Worm (Caenorhabditis elegans) whole organism, L3 larva: Measurements from ENCODE around the gene B0303.14.

Source experiments
- R02D3.7 ChIP-seq: fragments of 150-350 bp; optimal IDR thresholded peaks from 2 replicates; lab custom pipeline; 2014; ENCODE audit warnings: missing biosample characterization, missing genetic modification characterization
- aly-2 ChIP-seq: fragments of 150-350 bp; optimal IDR thresholded peaks from 2 replicates; lab custom pipeline; 2014; ENCODE audit warnings: missing biosample characterization, missing genetic modification characterization
- ama-1 ChIP-seq: fragments of 150-350 bp; optimal IDR thresholded peaks from 2 replicates; lab custom pipeline; 2018
- ceh-16 ChIP-seq: sonication (generic microtip); optimal IDR thresholded peaks from 2 replicates; lab custom pipeline; 2017; ENCODE audit warnings: missing biosample characterization, missing genetic modification characterization
- ceh-28 ChIP-seq: fragments of 150-350 bp; optimal IDR thresholded peaks from 2 replicates; lab custom pipeline; 2014; ENCODE audit warnings: missing biosample characterization, missing genetic modification reagents, missing genetic modification characterization
- ceh-82 ChIP-seq: fragments of 150-350 bp; optimal IDR thresholded peaks from 2 replicates; lab custom pipeline; 2014; ENCODE audit warnings: missing biosample characterization, missing genetic modification characterization
- ceh-9 ChIP-seq: sonication (generic microtip); optimal IDR thresholded peaks from 2 replicates; lab custom pipeline; 2018; ENCODE audit warnings: missing biosample characterization, missing genetic modification characterization
- egl-5 ChIP-seq: fragments of 150-350 bp; optimal IDR thresholded peaks from 2 replicates; lab custom pipeline; 2017; ENCODE audit warnings: missing biosample characterization, missing genetic modification reagents, missing genetic modification characterization, inconsistent platforms
- elt-1 ChIP-seq: fragments of 150-350 bp; optimal IDR thresholded peaks from 2 replicates; lab custom pipeline; 2014; ENCODE audit warnings: missing biosample characterization, missing genetic modification characterization
- elt-2 ChIP-seq: sonication (generic microtip); optimal IDR thresholded peaks from 2 replicates; lab custom pipeline; 2016; ENCODE audit warnings: missing genetic modification reagents, mild to moderate bottlenecking, missing genetic modification characterization, missing compliant biosample characterization
- elt-3 ChIP-seq, 3 experiments: fragments of 150-350 bp in 1 of 3; sonication (generic microtip) in 2 of 3; optimal IDR thresholded peaks; 2 replicates in 2 of 3; 4 replicates in 1 of 3; lab custom pipeline; 2014 to 2017; ENCODE audit warnings: missing biosample characterization in 3 of 3, missing genetic modification characterization in 3 of 3
- eor-1 ChIP-seq, 2 experiments: fragments of 150-350 bp; optimal IDR thresholded peaks; 2 replicates each; lab custom pipeline; 2014 to 2018; ENCODE audit warnings: missing biosample characterization in 2 of 2, missing genetic modification characterization in 2 of 2
- fkh-2 ChIP-seq: fragments of 150-350 bp; optimal IDR thresholded peaks from 2 replicates; lab custom pipeline; 2014; ENCODE audit warnings: missing biosample characterization, missing genetic modification reagents, missing genetic modification characterization
- fos-1 ChIP-seq: fragments of 150-350 bp; optimal IDR thresholded peaks from 2 replicates; lab custom pipeline; 2014; ENCODE audit warnings: missing biosample characterization, missing genetic modification characterization
- hmg-11 ChIP-seq: sonication (generic microtip); optimal IDR thresholded peaks from 2 replicates; lab custom pipeline; 2016; ENCODE audit warnings: missing genetic modification characterization, missing compliant biosample characterization
- lin-15B ChIP-seq: fragments of 150-350 bp; optimal IDR thresholded peaks from 2 replicates; lab custom pipeline; 2014; ENCODE audit warnings: missing biosample characterization, missing genetic modification characterization
- lin-39 ChIP-seq: fragments of 150-350 bp; optimal IDR thresholded peaks from 2 replicates; lab custom pipeline; 2018; ENCODE audit warnings: missing biosample characterization, missing genetic modification reagents, missing genetic modification characterization
- lsy-12 ChIP-seq: sonication (generic microtip); optimal IDR thresholded peaks from 2 replicates; lab custom pipeline; 2016; ENCODE audit warnings: mild to moderate bottlenecking, missing genetic modification characterization, missing compliant biosample characterization
- mdl-1 ChIP-seq: fragments of 150-350 bp; optimal IDR thresholded peaks from 2 replicates; lab custom pipeline; 2014; ENCODE audit warnings: missing biosample characterization, missing genetic modification characterization
- nfya-1 ChIP-seq: sonication (generic microtip); optimal IDR thresholded peaks from 2 replicates; lab custom pipeline; 2017; ENCODE audit warnings: missing genetic modification characterization, mild to moderate bottlenecking, missing compliant biosample characterization, antibody characterized with exemption, moderate library complexity; ENCODE audit not compliant: insufficient read depth
- nhr-11 ChIP-seq: fragments of 150-350 bp; optimal IDR thresholded peaks from 2 replicates; lab custom pipeline; 2014; ENCODE audit warnings: missing biosample characterization, missing genetic modification characterization
- nhr-12 ChIP-seq: fragments of 150-350 bp; optimal IDR thresholded peaks from 2 replicates; lab custom pipeline; 2014; ENCODE audit warnings: missing biosample characterization, missing genetic modification characterization
- nhr-23 ChIP-seq: fragments of 150-350 bp; optimal IDR thresholded peaks from 2 replicates; lab custom pipeline; 2014; ENCODE audit warnings: missing biosample characterization, missing genetic modification reagents, missing genetic modification characterization
- nhr-237 ChIP-seq: fragments of 150-350 bp; optimal IDR thresholded peaks from 2 replicates; lab custom pipeline; 2014; ENCODE audit warnings: missing biosample characterization, missing genetic modification characterization
- nhr-25 ChIP-seq: sonication (generic microtip); optimal IDR thresholded peaks from 2 replicates; lab custom pipeline; 2017; ENCODE audit warnings: missing biosample characterization, missing genetic modification characterization
- nhr-28 ChIP-seq: fragments of 150-350 bp; optimal IDR thresholded peaks from 2 replicates; lab custom pipeline; 2014; ENCODE audit warnings: missing biosample characterization, missing genetic modification characterization
- nhr-43 ChIP-seq: sonication (generic microtip); optimal IDR thresholded peaks from 2 replicates; lab custom pipeline; 2016; ENCODE audit warnings: mild to moderate bottlenecking, missing genetic modification characterization, missing compliant biosample characterization; ENCODE audit not compliant: poor library complexity, severe bottlenecking
- pha-4 ChIP-seq: fragments of 150-350 bp; optimal IDR thresholded peaks from 2 replicates; lab custom pipeline; 2014; ENCODE audit warnings: missing biosample characterization, missing genetic modification reagents, missing genetic modification characterization
- pqm-1 ChIP-seq: fragments of 150-350 bp; optimal IDR thresholded peaks from 2 replicates; lab custom pipeline; 2017; ENCODE audit warnings: missing biosample characterization, missing genetic modification characterization, inconsistent platforms
- skn-1 ChIP-seq: fragments of 150-350 bp; optimal IDR thresholded peaks from 2 replicates; lab custom pipeline; 2014; ENCODE audit warnings: missing biosample characterization, missing genetic modification characterization
- snpc-4 ChIP-seq: fragments of 150-350 bp; optimal IDR thresholded peaks from 2 replicates; lab custom pipeline; 2014; ENCODE audit warnings: missing biosample characterization, missing genetic modification characterization
- unc-39 ChIP-seq: sonication (generic microtip); optimal IDR thresholded peaks from 4 replicates; lab custom pipeline; 2017; ENCODE audit warnings: missing biosample characterization, missing genetic modification characterization

The B0303.14 gene

ce11 chrIII:8710310-8710709 is 5.7 kb downstream of the B0303.14 start, which contains the start of gene B0303.11:
Gene B0303.11, minus strand, starts transcription at chrIII:8710410.
- TF ChIP-seq ceh-28 (tag; lab: Kevin White, UChicago) = no peak
- no peak for TF ChIP-seq nhr-12 (tag; lab: Kevin White, UChicago)
- TF ChIP-seq ceh-9 = no peak
- no peak for TF ChIP-seq ceh-16 (tag; lab: Kevin White, UChicago)
- no peak for TF ChIP-seq pqm-1 (tag; lab: Kevin White, UChicago)
- no peak for TF ChIP-seq eor-1 (tag; optimal IDR thresholded peaks at IDR 0.05; lab: Kevin White, UChicago)
- TF ChIP-seq nhr-11 = no peak
- no peak for TF ChIP-seq mdl-1
- TF ChIP-seq fkh-2 (tag; lab: Kevin White, UChicago) = no peak
- no peak for TF ChIP-seq unc-39 (tag; lab: Kevin White, UChicago)
- no peak for TF ChIP-seq nfya-1 (tag; lab: Kevin White, UChicago)
- TF ChIP-seq elt-3 (tag; optimal IDR thresholded peaks at IDR 0.05; lab: Kevin White, UChicago) = no peak
- no peak for TF ChIP-seq ceh-82
- TF ChIP-seq nhr-237 (tag; lab: Kevin White, UChicago) = no peak
- TF ChIP-seq skn-1 = no peak
- no peak for TF ChIP-seq lin-39 (tag; lab: Kevin White, UChicago)
- no peak for TF ChIP-seq nhr-23 (tag; lab: Kevin White, UChicago)

DNA sequence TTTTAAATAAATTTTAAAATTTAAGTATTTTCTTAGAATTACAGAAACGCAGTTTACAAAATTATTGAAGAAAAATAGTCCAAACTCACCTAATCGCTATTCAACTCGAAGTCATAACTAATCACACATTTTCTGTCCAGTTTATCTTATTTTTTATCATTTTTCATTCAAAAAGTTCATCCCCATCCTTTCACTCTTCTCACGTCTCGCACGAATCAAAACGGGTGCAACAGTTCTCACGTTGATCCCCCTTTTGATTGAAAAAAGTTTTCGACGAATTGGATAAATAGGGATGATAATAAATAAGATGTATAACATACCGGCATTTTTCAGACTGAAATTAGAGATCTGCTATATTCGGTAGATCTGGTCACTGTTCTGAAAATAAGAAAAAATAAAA is 6.2 kb downstream of the B0303.14 start:
- TF ChIP-seq nhr-43 (tag; lab: Kevin White, UChicago) (peak; percentile 15), nfya-1 (tag; lab: Kevin White, UChicago) (no peak)

DNA sequence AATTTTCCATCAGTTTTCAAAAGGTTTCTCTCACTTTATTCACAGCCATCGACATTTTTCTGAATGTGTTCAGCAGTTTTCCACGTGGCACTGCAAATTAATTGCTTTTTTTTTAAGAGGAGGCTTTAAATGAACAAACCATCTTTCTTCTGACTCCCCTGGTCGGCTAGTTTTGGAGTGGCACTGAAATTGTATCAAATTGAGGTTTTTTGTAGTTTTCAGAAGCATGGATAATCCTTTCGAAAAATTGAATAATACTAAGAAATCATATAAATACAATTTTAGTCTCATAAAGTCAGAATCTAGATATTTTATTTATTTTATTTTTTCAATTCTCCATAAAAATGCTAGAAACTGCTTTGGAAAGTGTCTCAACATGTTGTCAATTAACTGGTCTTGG is 11.2 kb downstream of the B0303.14 start, which contains the start of gene B0303.16:
Gene B0303.16, plus strand, starts transcription at position 301 of the 400 bp plus-strand sequence.
- TF ChIP-seq fos-1 (tag; lab: Kevin White, UChicago) = no peak
- no peak for TF ChIP-seq lsy-12 (tag; lab: Kevin White, UChicago)
- TF ChIP-seq pqm-1 (tag; lab: Kevin White, UChicago) = no peak
- TF ChIP-seq unc-39 (tag; lab: Kevin White, UChicago) = no peak
- TF ChIP-seq, all 47 proteins: peak for 0

DNA sequence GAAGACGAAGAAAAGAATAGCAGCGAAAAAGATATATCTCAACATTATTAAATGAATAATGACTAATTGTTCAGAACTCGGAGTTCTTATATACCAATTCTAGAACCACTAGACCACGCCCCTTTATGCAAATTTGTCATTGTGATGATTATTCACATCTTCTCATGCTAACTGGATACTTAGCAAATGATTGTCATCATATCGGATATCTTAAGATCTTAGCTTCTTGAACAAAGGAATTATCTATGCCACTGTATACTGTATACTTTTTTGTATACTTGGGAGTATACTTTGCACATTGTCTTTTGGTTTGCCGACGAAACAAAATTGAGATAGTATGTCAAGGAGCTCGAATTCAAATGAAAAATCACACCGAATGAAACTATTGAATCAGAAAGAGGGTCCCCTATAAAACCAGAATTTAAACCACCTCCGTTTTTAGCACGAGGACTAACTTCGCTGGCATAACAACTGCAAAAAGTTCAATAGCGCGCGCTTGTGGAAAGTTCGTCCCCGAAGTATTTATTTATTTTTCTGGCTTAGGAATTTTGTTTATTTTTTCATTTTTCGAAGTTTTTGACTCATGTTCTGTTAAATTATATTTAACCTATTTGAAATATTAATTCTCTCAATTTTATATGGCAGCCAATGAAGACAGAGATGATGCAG is 15.6 kb downstream of the B0303.14 start, which contains the start of the genes sdz-1 and vps-33.1:
Gene sdz-1, minus strand, starts transcription at position 51 of the 669 bp plus-strand sequence.
Gene vps-33.1, plus strand, starts transcription at position 639 of the 669 bp plus-strand sequence.
- TF ChIP-seq R02D3.7 (tag; lab: Kevin White, UChicago) = peak; percentile 27
- no peak for TF ChIP-seq elt-2 (tag; lab: Kevin White, UChicago)
- no peak for TF ChIP-seq elt-1 (tag; lab: Kevin White, UChicago)
- TF ChIP-seq pha-4 (tag; lab: Kevin White, UChicago) = no peak
- TF ChIP-seq snpc-4 (tag; lab: Kevin White, UChicago) = peak; percentile 53
- peak; percentile 21 for TF ChIP-seq nhr-25 (tag; lab: Kevin White, UChicago)
- TF ChIP-seq ceh-9 = no peak
- TF ChIP-seq pqm-1 (tag; lab: Kevin White, UChicago) = no peak
- TF ChIP-seq lin-15B (tag; lab: Kevin White, UChicago) = peak; percentile 86
- TF ChIP-seq lsy-12 (tag; lab: Kevin White, UChicago) = no peak
- TF ChIP-seq lin-39 (tag; lab: Kevin White, UChicago) = peak; percentile 51
- TF ChIP-seq fos-1 (tag; lab: Kevin White, UChicago) = no peak
- peak; percentile 83 for TF ChIP-seq nfya-1 (tag; lab: Kevin White, UChicago)
- peak; percentile 38 for TF ChIP-seq nhr-23 (tag; lab: Kevin White, UChicago)
- no peak for TF ChIP-seq eor-1 (tag; optimal IDR thresholded peaks at IDR 0.05; lab: Kevin White, UChicago)
- no peak for TF ChIP-seq ama-1 (lab: Kevin White, UChicago)
- TF ChIP-seq nhr-43 (tag; lab: Kevin White, UChicago) = peak; percentile 42

ce11 chrIII:8697268-8697907 is 18.6 kb downstream of the B0303.14 start:
- TF ChIP-seq eor-1 (tag; optimal IDR thresholded peaks at IDR 0.05; lab: Kevin White, UChicago) (no peak), nhr-28 (tag; lab: Kevin White, UChicago) (no peak), egl-5 (no peak), elt-2 (tag; lab: Kevin White, UChicago) (no peak), lin-15B (tag; lab: Kevin White, UChicago) (no peak), nhr-11 (no peak), nhr-25 (tag; lab: Kevin White, UChicago) (no peak), ceh-28 (tag; lab: Kevin White, UChicago) (no peak), fkh-2 (tag; lab: Kevin White, UChicago) (no peak), ama-1 (lab: Kevin White, UChicago) (no peak), aly-2 (no peak), skn-1 (no peak), hmg-11 (tag; lab: Kevin White, UChicago) (no peak), pqm-1 (tag; lab: Kevin White, UChicago) (no peak), lin-39 (tag; lab: Kevin White, UChicago) (no peak)
- TF ChIP-seq, all 47 proteins: peak for 0
